Worm (Caenorhabditis elegans): ENCODE results near the gene ngn-1.

The ngn-1 gene

DNA sequence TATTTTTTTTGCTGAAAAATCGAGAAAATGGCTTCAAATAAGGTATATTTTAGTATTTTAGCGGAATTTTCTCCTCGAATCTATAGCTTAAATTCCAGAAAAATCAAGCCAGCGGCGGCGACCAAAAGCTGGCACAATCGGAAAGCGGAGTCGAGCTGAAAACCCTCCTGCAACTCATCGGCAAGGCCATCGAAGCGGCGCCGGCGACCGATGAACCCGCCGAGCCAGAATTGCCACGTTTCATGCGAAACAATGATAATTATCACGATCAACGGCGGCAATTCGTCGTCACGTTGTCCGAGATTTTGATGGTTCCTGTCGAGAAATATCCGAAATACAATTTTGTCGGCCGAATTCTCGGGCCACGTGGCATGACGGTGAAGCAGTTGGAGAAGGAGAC is 17.7 kb downstream of the ngn-1 start, which contains the start of gene Y69A2AR.32:
Y69A2AR.32 (plus strand) TSS at position 28 of the 400 bp plus-strand sequence.
- TF ChIP-seq ztf-11 (tag; optimal IDR thresholded peaks at IDR 0.05) (no peak), ham-2 (GFP tag; optimal IDR thresholded peaks at IDR 0.05) (no peak), pha-4 (tag; optimal IDR thresholded peaks at IDR 0.05) (no peak), mls-2 (tag; optimal IDR thresholded peaks at IDR 0.05) (no peak), nhr-28 (tag; optimal IDR thresholded peaks at IDR 0.05) (no peak), nhr-2 (tag; optimal IDR thresholded peaks at IDR 0.05) (no peak), ceh-83 (GFP tag; optimal IDR thresholded peaks at IDR 0.05) (no peak), ceh-39 (tag; optimal IDR thresholded peaks at IDR 0.05) (no peak), ceh-43 (GFP tag; optimal IDR thresholded peaks at IDR 0.05) (no peak), snpc-4 (tag; optimal IDR thresholded peaks at IDR 0.05) (no peak), zip-8 (tag; optimal IDR thresholded peaks at IDR 0.05) (no peak)

DNA sequence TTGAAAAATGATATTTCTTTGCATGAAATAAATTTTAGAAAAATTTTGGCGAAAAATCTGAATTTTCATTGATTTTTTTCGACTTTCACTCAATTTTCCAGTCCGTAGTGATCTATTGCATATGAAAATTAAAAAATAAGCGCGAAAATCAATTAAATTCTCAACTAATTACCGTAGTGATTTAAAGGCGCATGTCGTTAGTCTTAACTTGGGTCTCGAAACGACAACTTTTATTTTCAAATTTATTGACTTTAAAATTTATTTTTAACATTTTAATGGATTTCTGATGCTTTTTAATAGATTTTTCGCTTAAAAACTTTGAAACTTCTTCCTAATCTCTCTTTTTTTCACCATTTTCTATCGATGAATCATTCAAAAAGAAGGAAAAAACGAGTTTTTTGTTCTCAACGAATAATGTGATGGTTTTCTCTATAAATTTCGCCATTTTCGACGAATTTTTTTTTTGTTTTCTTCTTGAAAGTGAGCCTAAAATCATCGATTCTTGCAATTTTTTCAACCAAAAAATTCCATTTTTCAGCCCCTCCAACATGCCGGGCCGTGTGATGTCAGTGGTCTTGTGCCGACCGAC is 20.5 kb downstream of the ngn-1 start, which contains the start of gene vamp-7:
vamp-7 (plus strand) TSS at position 539 of the 589 bp plus-strand sequence.
- TF ChIP-seq bed-3 (GFP tag; optimal IDR thresholded peaks at IDR 0.05) (no peak), ztf-11 (tag; optimal IDR thresholded peaks at IDR 0.05) (no peak), nhr-28 (tag; optimal IDR thresholded peaks at IDR 0.05) (no peak), elt-1 (tag; optimal IDR thresholded peaks at IDR 0.05; ENCODE audit: borderline replicate concordance, insufficient read depth) (no peak), nhr-76 (tag; optimal IDR thresholded peaks at IDR 0.05) (no peak), lin-13 (tag; optimal IDR thresholded peaks at IDR 0.05) (no peak), ceh-83 (GFP tag; optimal IDR thresholded peaks at IDR 0.05) (no peak), zip-8 (tag; optimal IDR thresholded peaks at IDR 0.05) (no peak), nhr-12 (tag; optimal IDR thresholded peaks at IDR 0.05) (no peak), snpc-4 (tag; optimal IDR thresholded peaks at IDR 0.05) (no peak), pha-4 (tag; optimal IDR thresholded peaks at IDR 0.05) (no peak), mls-2 (tag; optimal IDR thresholded peaks at IDR 0.05) (no peak), M03D4.4 (tag; optimal IDR thresholded peaks at IDR 0.05) (no peak), nhr-237 (tag; optimal IDR thresholded peaks at IDR 0.05) (no peak), mab-5 (tag; optimal IDR thresholded peaks at IDR 0.05) (no peak), unc-62 (GFP tag; optimal IDR thresholded peaks at IDR 0.05) (no peak), ham-2 (GFP tag; optimal IDR thresholded peaks at IDR 0.05) (no peak), unc-120 (tag; optimal IDR thresholded peaks at IDR 0.05; ENCODE audit: poor library complexity, severe bottlenecking) (no peak), drap-1 (GFP tag; optimal IDR thresholded peaks at IDR 0.05) (no peak)

DNA sequence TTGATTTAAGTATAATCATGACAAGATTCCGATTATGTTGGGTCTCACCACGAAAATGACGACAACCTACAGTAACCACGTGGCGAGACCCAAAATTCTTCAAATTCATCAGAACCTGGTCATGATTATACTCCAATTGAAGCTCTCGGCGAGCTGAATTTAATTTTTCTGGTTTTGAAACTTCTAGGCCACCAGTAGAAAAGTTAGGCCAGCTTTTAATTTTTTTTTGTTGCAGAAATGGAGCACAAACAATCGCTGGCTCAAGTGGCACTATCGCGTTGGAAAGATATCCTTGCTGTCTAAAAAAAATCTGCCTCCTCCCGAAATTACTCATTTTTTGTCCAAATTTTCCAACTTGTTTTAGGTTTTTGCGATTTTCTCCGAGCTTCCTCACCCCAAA is 21.5 kb downstream of the ngn-1 start:
- TF ChIP-seq ceh-83 (GFP tag; optimal IDR thresholded peaks at IDR 0.05): no peak
- no peak for TF ChIP-seq M03D4.4 (tag; optimal IDR thresholded peaks at IDR 0.05)
- TF ChIP-seq mep-1 (tag; optimal IDR thresholded peaks at IDR 0.05): no peak
- TF ChIP-seq zip-8 (tag; optimal IDR thresholded peaks at IDR 0.05): no peak
- no peak for TF ChIP-seq nhr-237 (tag; optimal IDR thresholded peaks at IDR 0.05)
- no peak for TF ChIP-seq unc-120 (tag; optimal IDR thresholded peaks at IDR 0.05; ENCODE audit: poor library complexity, severe bottlenecking)
- TF ChIP-seq lin-13 (tag; optimal IDR thresholded peaks at IDR 0.05): no peak
- no peak for TF ChIP-seq pha-4 (tag; optimal IDR thresholded peaks at IDR 0.05)
- TF ChIP-seq ztf-11 (tag; optimal IDR thresholded peaks at IDR 0.05): no peak
- no peak for TF ChIP-seq sem-2 (GFP tag; optimal IDR thresholded peaks at IDR 0.05)
- TF ChIP-seq unc-62 (GFP tag; optimal IDR thresholded peaks at IDR 0.05): no peak
- TF ChIP-seq unc-39 (tag; optimal IDR thresholded peaks at IDR 0.05): no peak
- TF ChIP-seq cnd-1 (tag; optimal IDR thresholded peaks at IDR 0.05): no peak
- no peak for TF ChIP-seq tbx-8 (GFP tag; optimal IDR thresholded peaks at IDR 0.05)

DNA sequence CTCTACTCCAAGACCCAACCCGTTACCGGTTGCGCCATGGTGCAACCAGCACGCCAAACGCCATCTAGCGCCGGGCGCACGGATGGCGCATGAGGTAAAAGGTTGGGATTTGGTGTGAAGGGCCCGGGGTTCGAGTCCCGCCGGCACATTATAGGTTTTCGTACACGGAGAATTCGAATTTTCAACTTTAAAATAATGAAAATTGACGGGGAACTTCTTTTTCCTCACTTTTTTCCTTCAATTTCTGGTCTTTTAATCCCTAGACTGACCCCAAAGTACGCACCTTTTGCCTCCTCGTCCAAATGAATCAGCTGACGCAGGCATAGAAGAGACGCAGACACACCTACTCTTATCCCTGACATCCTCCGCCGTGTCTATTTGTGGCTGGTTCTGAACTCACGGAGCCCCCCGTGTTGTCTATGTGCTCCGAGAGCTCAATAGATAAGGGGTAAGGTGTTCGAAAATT is 24.5 kb downstream of the ngn-1 start:
- TF ChIP-seq hlh-1 (tag; optimal IDR thresholded peaks at IDR 0.05): peak; percentile 88
- TF ChIP-seq snpc-4 (tag; optimal IDR thresholded peaks at IDR 0.05): no peak
- TF ChIP-seq mls-2 (tag; optimal IDR thresholded peaks at IDR 0.05): no peak
- TF ChIP-seq drap-1 (GFP tag; optimal IDR thresholded peaks at IDR 0.05): no peak
- TF ChIP-seq unc-120 (tag; optimal IDR thresholded peaks at IDR 0.05; ENCODE audit: poor library complexity, severe bottlenecking): peak; percentile 82
- no peak for TF ChIP-seq mep-1 (tag; optimal IDR thresholded peaks at IDR 0.05)

DNA sequence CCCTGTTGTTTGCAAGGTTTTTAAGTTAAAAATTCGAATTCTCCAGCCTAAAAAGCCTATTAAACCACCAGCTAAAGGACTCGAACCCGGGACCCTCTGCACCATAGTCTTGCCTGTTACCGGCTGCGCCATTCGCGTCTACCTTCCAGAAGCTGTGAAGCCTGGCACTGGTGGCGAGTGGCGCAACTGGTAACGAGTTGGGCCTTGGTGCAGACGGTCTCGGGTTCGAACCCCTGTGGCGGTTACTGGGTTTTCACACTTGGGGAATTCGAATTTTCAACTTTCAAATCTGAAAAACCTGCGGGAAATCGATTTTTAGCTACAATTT is 25.2 kb downstream of the ngn-1 start:
- TF ChIP-seq nhr-76 (tag; optimal IDR thresholded peaks at IDR 0.05) (no peak), elt-3 (tag; optimal IDR thresholded peaks at IDR 0.05) (no peak)
